Worm (Caenorhabditis elegans) whole organism, L3 larva: ENCODE data around the gene rpc-25.

Source experiments
- elt-3 ChIP-seq, 3 experiments: fragments of 150-350 bp in 1 of 3; sonication (generic microtip) in 2 of 3; optimal IDR thresholded peaks; 2 replicates in 2 of 3; 4 replicates in 1 of 3; lab custom pipeline; 2014 to 2017; ENCODE audit warnings: missing biosample characterization in 3 of 3, missing genetic modification characterization in 3 of 3
- unc-62 ChIP-seq: fragments of 150-350 bp; sonication (generic microtip); optimal IDR thresholded peaks from 4 replicates; lab custom pipeline; 2014; ENCODE audit warnings: missing biosample characterization, missing genetic modification reagents, missing genetic modification characterization

- TF ChIP-seq unc-62, result no peak
- no peak for TF ChIP-seq elt-3 (tag; optimal IDR thresholded peaks at IDR 0.05; lab: Kevin White, UChicago)
Observed at ce11 chrV:10249515-10249914, 43.1 kb upstream of the rpc-25 start.
